Fruit fly (Drosophila melanogaster) whole organism, embryonic: ENCODE measurements around the gene Catsup.

Experiments
- Adf1 ChIP-seq: fragments of 200-800 bp; sonication (Bioruptor generic); IDR thresholded peaks from 2 replicates; pipeline ENCODE4 v1.3.6; 2022; ENCODE audit warnings: missing biosample characterization, missing genetic modification characterization
- Atf3 ChIP-seq: fragments of 200-800 bp; sonication (Bioruptor generic); optimal IDR thresholded peaks from 3 replicates; lab custom pipeline; 2016; ENCODE audit warnings: missing biosample characterization, missing genetic modification characterization
- Atf6 ChIP-seq: fragments of 200-800 bp; sonication (Bioruptor generic); IDR thresholded peaks from 2 replicates; pipeline ENCODE4 v1.3.6; 2022; ENCODE audit warnings: missing biosample characterization, missing genetic modification characterization
- BEAF-32 ChIP-seq: fragments of 200-800 bp; sonication (Bioruptor generic); optimal IDR thresholded peaks from 3 replicates; lab custom pipeline; 2017; ENCODE audit warnings: missing biosample characterization, missing genetic modification characterization, mild to moderate bottlenecking, moderate library complexity, missing genetic modification reagents
- CG12769 ChIP-seq: fragments of 200-800 bp; sonication (Bioruptor generic); optimal IDR thresholded peaks from 2 replicates; lab custom pipeline; 2019; ENCODE audit warnings: missing biosample characterization, mild to moderate bottlenecking, missing genetic modification characterization, moderate library complexity
- CG14014 ChIP-seq: fragments of 200-800 bp; sonication (Bioruptor generic); IDR thresholded peaks from 2 replicates; pipeline ENCODE4 v1.3.6; 2022; ENCODE audit warnings: missing biosample characterization, missing genetic modification characterization
- CG1529 ChIP-seq: fragments of 200-800 bp; sonication (Bioruptor generic); optimal IDR thresholded peaks from 3 replicates; lab custom pipeline; 2018; ENCODE audit warnings: missing biosample characterization, missing genetic modification characterization
- CG16779 ChIP-seq: fragments of 200-800 bp; sonication (Bioruptor generic); IDR thresholded peaks from 2 replicates; pipeline ENCODE4 v1.3.6; 2022; ENCODE audit warnings: missing biosample characterization, missing genetic modification characterization
- CG16813 ChIP-seq: fragments of 200-800 bp; sonication (Bioruptor generic); IDR thresholded peaks from 3 replicates; pipeline ENCODE4 v1.3.6; 2022; ENCODE audit warnings: missing biosample characterization, missing genetic modification characterization; ENCODE audit not compliant: partially characterized antibody
- CG2116 ChIP-seq: fragments of 200-800 bp; sonication (Bioruptor generic); optimal IDR thresholded peaks from 3 replicates; lab custom pipeline; 2018; ENCODE audit warnings: missing biosample characterization, mild to moderate bottlenecking, missing genetic modification characterization
- CG2120 ChIP-seq: fragments of 200-800 bp; sonication (Bioruptor generic); optimal IDR thresholded peaks from 3 replicates; lab custom pipeline; 2016; ENCODE audit warnings: missing biosample characterization, missing genetic modification characterization
- CG30403 ChIP-seq: fragments of 200-800 bp; sonication (Bioruptor generic); optimal IDR thresholded peaks from 3 replicates; lab custom pipeline; 2016; ENCODE audit warnings: missing biosample characterization, missing genetic modification characterization
- CG31224 ChIP-seq: fragments of 200-800 bp; sonication (Bioruptor generic); IDR thresholded peaks from 2 replicates; pipeline ENCODE4 v1.3.6; 2022; ENCODE audit warnings: missing biosample characterization, missing genetic modification characterization
- CG4360 ChIP-seq: fragments of 200-800 bp; sonication (Bioruptor generic); IDR thresholded peaks from 2 replicates; pipeline ENCODE4 v1.3.6; 2022; ENCODE audit warnings: missing biosample characterization, missing genetic modification characterization
- CG5245 ChIP-seq: fragments of 200-800 bp; sonication (Bioruptor generic); optimal IDR thresholded peaks from 3 replicates; lab custom pipeline; 2016; ENCODE audit warnings: missing biosample characterization, missing genetic modification characterization
- CG5953 ChIP-seq: fragments of 200-800 bp; sonication (Bioruptor generic); IDR thresholded peaks from 2 replicates; pipeline ENCODE4 v1.3.6; 2022; ENCODE audit warnings: missing biosample characterization, missing genetic modification characterization
- CG6791 ChIP-seq: fragments of 200-800 bp; sonication (Bioruptor generic); IDR thresholded peaks from 3 replicates; pipeline ENCODE4 v1.3.6; 2022; ENCODE audit warnings: missing biosample characterization, missing genetic modification characterization; ENCODE audit not compliant: partially characterized antibody
- CG7556 ChIP-seq: fragments of 200-800 bp; sonication (Bioruptor generic); optimal IDR thresholded peaks from 2 replicates; lab custom pipeline; 2017; ENCODE audit warnings: missing biosample characterization, mild to moderate bottlenecking, missing genetic modification characterization
- CG8089 ChIP-seq: fragments of 200-800 bp; sonication (Bioruptor generic); optimal IDR thresholded peaks from 3 replicates; lab custom pipeline; 2016; ENCODE audit warnings: missing biosample characterization, missing genetic modification characterization
- CG9876 ChIP-seq: fragments of 200-800 bp; sonication (Bioruptor generic); optimal IDR thresholded peaks from 2 replicates; lab custom pipeline; 2016; ENCODE audit warnings: missing biosample characterization, missing genetic modification characterization
- D ChIP-seq, 2 experiments: fragments of 200-800 bp in 1 of 2; fragments of >200 bp in 1 of 2; sonication (Bioruptor generic) in 1 of 2; optimal IDR thresholded peaks; 2 replicates in 1 of 2; 3 replicates in 1 of 2; lab custom pipeline; 2017; ENCODE audit warnings: mild to moderate bottlenecking in 1 of 2, missing biosample characterization in 1 of 2, missing genetic modification characterization in 1 of 2, missing genetic modification reagents in 1 of 2
- D19A ChIP-seq: fragments of 200-800 bp; optimal IDR thresholded peaks from 3 replicates; lab custom pipeline; 2019; ENCODE audit warnings: missing biosample characterization, mild to moderate bottlenecking, missing genetic modification characterization, moderate library complexity
- E2f2 ChIP-seq: fragments of 200-800 bp; sonication (Bioruptor generic); IDR thresholded peaks from 2 replicates; pipeline ENCODE4 v1.3.6; 2022; ENCODE audit warnings: missing biosample characterization, missing genetic modification characterization
- ERR ChIP-seq: fragments of 200-800 bp; sonication (Bioruptor generic); optimal IDR thresholded peaks from 2 replicates; lab custom pipeline; 2016; ENCODE audit warnings: missing biosample characterization, missing genetic modification characterization
- Fer2 ChIP-seq: fragments of 200-800 bp; sonication (Bioruptor generic); optimal IDR thresholded peaks from 2 replicates; lab custom pipeline; 2018; ENCODE audit warnings: missing biosample characterization, mild to moderate bottlenecking, missing genetic modification characterization, moderate library complexity
- HLH3B ChIP-seq: fragments of 200-800 bp; sonication (Bioruptor generic); IDR thresholded peaks from 2 replicates; pipeline ENCODE4 v1.3.6; 2022; ENCODE audit warnings: missing biosample characterization, missing genetic modification characterization
- Opbp ChIP-seq: fragments of 200-800 bp; sonication (Bioruptor generic); IDR thresholded peaks from 3 replicates; pipeline ENCODE4 v1.3.6; 2022; ENCODE audit warnings: missing biosample characterization, missing genetic modification characterization; ENCODE audit not compliant: partially characterized antibody
- Ptx1 ChIP-seq: fragments of 200-800 bp; sonication (Bioruptor generic); IDR thresholded peaks from 2 replicates; pipeline ENCODE4 v1.3.6; 2022; ENCODE audit warnings: missing biosample characterization, missing genetic modification characterization
- Sry-δ ChIP-seq: fragments of 200-800 bp; sonication (Bioruptor generic); optimal IDR thresholded peaks from 2 replicates; lab custom pipeline; 2016; ENCODE audit warnings: missing biosample characterization, missing genetic modification characterization
- YL-1 ChIP-seq: fragments of 200-800 bp; sonication (Bioruptor generic); optimal IDR thresholded peaks from 3 replicates; lab custom pipeline; 2017; ENCODE audit warnings: missing biosample characterization, mild to moderate bottlenecking, missing genetic modification characterization
- abd-A ChIP-seq: fragments of 200-800 bp; sonication (Bioruptor generic); optimal IDR thresholded peaks from 3 replicates; lab custom pipeline; 2019; ENCODE audit warnings: missing biosample characterization, mild to moderate bottlenecking, missing genetic modification characterization, moderate library complexity
- bbx ChIP-seq: fragments of 200-800 bp; sonication (Bioruptor generic); IDR thresholded peaks from 2 replicates; pipeline ENCODE4 v1.3.6; 2022; ENCODE audit warnings: missing biosample characterization, missing genetic modification characterization; ENCODE audit not compliant: partially characterized antibody
- chm ChIP-seq: fragments of 200-800 bp; sonication (Bioruptor generic); IDR thresholded peaks from 2 replicates; pipeline ENCODE4 v1.3.6; 2022; ENCODE audit warnings: missing biosample characterization, missing genetic modification characterization
- crp ChIP-seq, 2 experiments: fragments of 200-800 bp; sonication (Bioruptor generic); optimal IDR thresholded peaks; 2 replicates in 1 of 2; 3 replicates in 1 of 2; lab custom pipeline; 2017; ENCODE audit warnings: missing biosample characterization in 2 of 2, missing genetic modification characterization in 2 of 2, mild to moderate bottlenecking in 1 of 2, moderate library complexity in 1 of 2
- gro ChIP-seq: fragments of 200-800 bp; sonication (Bioruptor generic); optimal IDR thresholded peaks from 2 replicates; lab custom pipeline; 2016; ENCODE audit warnings: missing biosample characterization, missing genetic modification characterization
- hth ChIP-seq: fragments of >200 bp; optimal IDR thresholded peaks from 2 replicates; lab custom pipeline; 2017; ENCODE audit warnings: inconsistent platforms
- org-1 ChIP-seq: fragments of 200-800 bp; sonication (Bioruptor generic); optimal IDR thresholded peaks from 2 replicates; lab custom pipeline; 2017; ENCODE audit warnings: missing biosample characterization, missing genetic modification characterization
- p53 ChIP-seq: fragments of 200-800 bp; sonication (Bioruptor generic); optimal IDR thresholded peaks from 2 replicates; lab custom pipeline; 2016; ENCODE audit warnings: missing biosample characterization, missing genetic modification characterization
- pan ChIP-seq, 4 experiments: fragments of >200 bp in 3 of 4; fragments of 200-800 bp in 1 of 4; sonication (Bioruptor generic) in 1 of 4; optimal IDR thresholded peaks in 3 of 4; IDR thresholded peaks in 1 of 4; 2 replicates each; pipeline versions ENCODE4 v1.3.6 to Lab custom; 2017 to 2022; ENCODE audit warnings: missing biosample characterization in 2 of 4, missing genetic modification characterization in 2 of 4, mixed read lengths in 1 of 4
- shn ChIP-seq: fragments of 200-800 bp; sonication (Bioruptor generic); optimal IDR thresholded peaks from 3 replicates; lab custom pipeline; 2016; ENCODE audit warnings: missing biosample characterization, missing genetic modification characterization
- stwl ChIP-seq: fragments of 200-800 bp; sonication (Bioruptor generic); optimal IDR thresholded peaks from 3 replicates; lab custom pipeline; 2018; ENCODE audit warnings: missing biosample characterization, mild to moderate bottlenecking, missing genetic modification characterization, moderate library complexity
- tio ChIP-seq: fragments of 200-800 bp; sonication (Bioruptor generic); optimal IDR thresholded peaks from 2 replicates; lab custom pipeline; 2017; ENCODE audit warnings: missing biosample characterization, missing genetic modification characterization, inconsistent platforms
- tll ChIP-seq, 2 experiments: fragments of 200-800 bp in 1 of 2; fragments of >200 bp in 1 of 2; sonication (Bioruptor generic) in 1 of 2; optimal IDR thresholded peaks; 2 replicates each; lab custom pipeline; 2017 to 2019; ENCODE audit warnings: missing biosample characterization in 2 of 2, missing genetic modification characterization in 2 of 2, mild to moderate bottlenecking in 1 of 2, moderate library complexity in 1 of 2
- trem ChIP-seq: fragments of 200-800 bp; optimal IDR thresholded peaks from 3 replicates; lab custom pipeline; 2019; ENCODE audit warnings: missing biosample characterization, mild to moderate bottlenecking, missing genetic modification characterization, moderate library complexity
- ttk ChIP-seq: fragments of 200-800 bp; sonication (Bioruptor generic); IDR thresholded peaks from 2 replicates; pipeline ENCODE4 v2.1.2; 2022; ENCODE audit warnings: missing biosample characterization, missing genetic modification characterization
- tx ChIP-seq: fragments of 200-800 bp; sonication (Bioruptor generic); optimal IDR thresholded peaks from 2 replicates; lab custom pipeline; 2016; ENCODE audit warnings: missing biosample characterization, missing genetic modification characterization
- unpg ChIP-seq: fragments of 200-800 bp; sonication (Bioruptor generic); optimal IDR thresholded peaks from 3 replicates; lab custom pipeline; 2018; ENCODE audit warnings: missing biosample characterization, mild to moderate bottlenecking, missing genetic modification characterization, moderate library complexity
- vvl ChIP-seq: fragments of 200-800 bp; sonication (Bioruptor generic); IDR thresholded peaks from 2 replicates; pipeline ENCODE4 v1.3.6; 2022; ENCODE audit warnings: missing biosample characterization, missing genetic modification characterization
- wek ChIP-seq: fragments of 200-800 bp; sonication (Bioruptor generic); optimal IDR thresholded peaks from 3 replicates; lab custom pipeline; 2018; ENCODE audit warnings: missing biosample characterization, mild to moderate bottlenecking, missing genetic modification characterization, moderate library complexity
- zen2 ChIP-seq: fragments of 200-800 bp; sonication (Bioruptor generic); IDR thresholded peaks from 3 replicates; pipeline ENCODE4 v1.3.6; 2022; ENCODE audit warnings: missing biosample characterization, missing genetic modification characterization; ENCODE audit not compliant: partially characterized antibody

Catsup gene

dm6 chr2L:19063090-19063692 lies 21.5 kb downstream of the Catsup start, which contains the start of gene Dus4 (continued):
- TF ChIP-seq Atf3 = no peak
- TF ChIP-seq CG5245 (GFP tag; lab: Kevin White, UChicago) = no peak
- peak; percentile 54 for TF ChIP-seq stwl (tag; lab: Kevin White, UChicago)
- TF ChIP-seq Opbp (GFP tag; lab: Robert Waterston, UW) = peak; percentile 93; the same call in 2 of the 3 replicates
- no peak for TF ChIP-seq p53 (GFP tag; lab: Kevin White, UChicago)
- no peak for TF ChIP-seq HLH3B (GFP tag; lab: Robert Waterston, UW)
- TF ChIP-seq org-1 (GFP tag; lab: Kevin White, UChicago) = no peak
- no peak for TF ChIP-seq gro (GFP tag; lab: Kevin White, UChicago)
- TF ChIP-seq CG30403 (GFP tag; lab: Kevin White, UChicago) = no peak
- peak; percentile 64 for TF ChIP-seq BEAF-32 (GFP tag; lab: Kevin White, UChicago)
- no peak for TF ChIP-seq CG2120 (GFP tag; lab: Kevin White, UChicago)
- no peak for TF ChIP-seq CG8089 (GFP tag; lab: Kevin White, UChicago)
- no peak for TF ChIP-seq crp (GFP tag; optimal IDR thresholded peaks at IDR 0.05; lab: Kevin White, UChicago)
- no peak for TF ChIP-seq unpg (GFP tag; lab: Kevin White, UChicago)
- TF ChIP-seq pan (optimal IDR thresholded peaks at IDR 0.05; lab: Kevin White, UChicago) = no peak
- no peak for TF ChIP-seq pan (GFP tag; optimal IDR thresholded peaks at IDR 0.05 in 1 of 2, IDR thresholded peaks at IDR 0.05 in 1 of 2)
- no peak for TF ChIP-seq abd-A (tag; lab: Kevin White, UChicago)
- TF ChIP-seq Atf6 = no peak
- TF ChIP-seq shn (GFP tag; lab: Kevin White, UChicago) = no peak
- no peak for TF ChIP-seq tx (GFP tag; lab: Kevin White, UChicago)
- no peak for TF ChIP-seq vvl (GFP tag; lab: Robert Waterston, UW)
- TF ChIP-seq D19A (tag; lab: Kevin White, UChicago) = no peak
- TF ChIP-seq Fer2 (tag; lab: Kevin White, UChicago) = no peak
- no peak for TF ChIP-seq CG16779 (GFP tag; lab: Robert Waterston, UW)
- TF ChIP-seq CG4360 (GFP tag; lab: Robert Waterston, UW) = no peak
- TF ChIP-seq YL-1 (GFP tag; lab: Kevin White, UChicago) = no peak
- no peak for TF ChIP-seq CG31224
- no peak for TF ChIP-seq hth (lab: Kevin White, UChicago)
- TF ChIP-seq CG7556 (GFP tag; lab: Kevin White, UChicago) = no peak
- peak; percentile 92 for TF ChIP-seq CG6791
- no peak for TF ChIP-seq CG5953 (GFP tag; lab: Robert Waterston, UW)
- TF ChIP-seq tio (GFP tag; lab: Kevin White, UChicago) = no peak
- no peak for TF ChIP-seq CG14014
- no peak for TF ChIP-seq Adf1 (GFP tag; lab: Robert Waterston, UW)
- peak; percentile 37 for TF ChIP-seq Sry-δ (GFP tag; lab: Kevin White, UChicago)
- TF ChIP-seq zen2 (GFP tag; lab: Robert Waterston, UW) = peak; percentile 97
- peak; percentile 57 for TF ChIP-seq E2f2 (GFP tag; lab: Robert Waterston, UW)
- TF ChIP-seq Ptx1 (GFP tag; lab: Robert Waterston, UW) = no peak
- TF ChIP-seq CG2116 (GFP tag; lab: Kevin White, UChicago) = peak; percentile 59
- TF ChIP-seq wek = no peak
- peak; percentile 73 for TF ChIP-seq CG16813 (GFP tag; lab: Robert Waterston, UW)
- TF ChIP-seq bbx (GFP tag; lab: Robert Waterston, UW) = peak; percentile 95
- TF ChIP-seq trem (tag; lab: Kevin White, UChicago) = no peak
- no peak for TF ChIP-seq ERR (GFP tag; lab: Kevin White, UChicago)
- no peak for TF ChIP-seq D (optimal IDR thresholded peaks at IDR 0.05; lab: Kevin White, UChicago)
- no peak for TF ChIP-seq D (GFP tag; optimal IDR thresholded peaks at IDR 0.05; lab: Kevin White, UChicago)
- TF ChIP-seq CG12769 (tag; lab: Kevin White, UChicago) = no peak
- TF ChIP-seq chm = no peak
- TF ChIP-seq tll (GFP tag; optimal IDR thresholded peaks at IDR 0.05; lab: Kevin White, UChicago) = no peak
- TF ChIP-seq CG1529 (GFP tag; lab: Kevin White, UChicago) = no peak
- TF ChIP-seq ttk (GFP tag; lab: Robert Waterston, UW) = no peak
- no peak for TF ChIP-seq CG9876 (GFP tag; lab: Kevin White, UChicago)
